Worm (Caenorhabditis elegans): ENCODE measurements around the gene C15B12.2.

- no peak for TF ChIP-seq R02D3.7 (tag; optimal IDR thresholded peaks at IDR 0.05)
- TF ChIP-seq pqm-1 (tag; optimal IDR thresholded peaks at IDR 0.05), result no peak
- no peak for TF ChIP-seq nhr-11 (tag; optimal IDR thresholded peaks at IDR 0.05)
- no peak for TF ChIP-seq pha-4 (tag; optimal IDR thresholded peaks at IDR 0.05)
- TF ChIP-seq sea-2 (GFP tag; optimal IDR thresholded peaks at IDR 0.05), result no peak
- TF ChIP-seq nhr-28 (tag; optimal IDR thresholded peaks at IDR 0.05), result no peak
- TF ChIP-seq nhr-76 (tag; optimal IDR thresholded peaks at IDR 0.05), result no peak
- no peak for TF ChIP-seq ceh-82 (tag; optimal IDR thresholded peaks at IDR 0.05)
- no peak for TF ChIP-seq snpc-4 (tag; optimal IDR thresholded peaks at IDR 0.05)
- TF ChIP-seq nhr-25 (tag; optimal IDR thresholded peaks at IDR 0.05), result no peak
- TF ChIP-seq aly-2 (tag; optimal IDR thresholded peaks at IDR 0.05), result no peak
- TF ChIP-seq mdl-1 (tag; optimal IDR thresholded peaks at IDR 0.05), result no peak
- no peak for TF ChIP-seq egl-5 (tag; optimal IDR thresholded peaks at IDR 0.05)
- no peak for TF ChIP-seq ama-1 (optimal IDR thresholded peaks at IDR 0.05)
These were observed 47.4 kb downstream of the C15B12.2 start, which contains the start of gene ttr-36 for ce11 chrX:6510627-6511026.
